Fruit fly (Drosophila melanogaster): ENCODE results near the gene CG6441.

The CG6441 gene

dm6 chr2L:7520575-7520974 is 46.1 kb downstream of the CG6441 start (continued):
- TF ChIP-seq fd59A (GFP tag; optimal IDR thresholded peaks at IDR 0.05) (no peak), CG8632 (GFP tag; optimal IDR thresholded peaks at IDR 0.05) (no peak), CG32006 (GFP tag; optimal IDR thresholded peaks at IDR 0.05) (peak; percentile 21), Eip93F (GFP tag; optimal IDR thresholded peaks at IDR 0.05) (no peak), lz (GFP tag; optimal IDR thresholded peaks at IDR 0.05) (no peak), CG6276 (GFP tag; optimal IDR thresholded peaks at IDR 0.05) (peak; percentile 11), Eip78C (GFP tag) (no peak), Eip75B (GFP tag; optimal IDR thresholded peaks at IDR 0.05) (no peak), CG3032 (tag; optimal IDR thresholded peaks at IDR 0.05) (no peak), Sox15 (GFP tag; optimal IDR thresholded peaks at IDR 0.05) (no peak), fd85E (GFP tag; optimal IDR thresholded peaks at IDR 0.05) (no peak), salr (GFP tag; optimal IDR thresholded peaks at IDR 0.05) (no peak), Ets21C (GFP tag; optimal IDR thresholded peaks at IDR 0.05) (no peak), achi (GFP tag; optimal IDR thresholded peaks at IDR 0.05) (no peak), Sox14 (GFP tag; optimal IDR thresholded peaks at IDR 0.05) (no peak), CG15336 (GFP tag; IDR thresholded peaks at IDR 0.05) (0 out of 2 replicates have a peak, but pooled peaks have one; percentile 50), CG11762 (GFP tag; optimal IDR thresholded peaks at IDR 0.05; ENCODE audit: insufficient read depth) (no peak), esn (GFP tag; optimal IDR thresholded peaks at IDR 0.05) (no peak), cyc (GFP tag; optimal IDR thresholded peaks at IDR 0.05) (no peak), CG4318 (GFP tag; optimal IDR thresholded peaks at IDR 0.05) (no peak), acj6 (GFP tag; optimal IDR thresholded peaks at IDR 0.05) (no peak)

- TF ChIP-seq Hr39 (GFP tag; optimal IDR thresholded peaks at IDR 0.05), result no peak
- TF ChIP-seq fkh (GFP tag; optimal IDR thresholded peaks at IDR 0.05), result peak; percentile 51
- TF ChIP-seq vri (GFP tag; optimal IDR thresholded peaks at IDR 0.05), result peak; percentile 24
Observed at dm6 chr2L:7521627-7522026, 47.1 kb downstream of the CG6441 start.

- TF ChIP-seq Eip75B (GFP tag; optimal IDR thresholded peaks at IDR 0.05), result no peak
- no peak for TF ChIP-seq fd85E (GFP tag; optimal IDR thresholded peaks at IDR 0.05)
- TF ChIP-seq Met (GFP tag; optimal IDR thresholded peaks at IDR 0.05), result no peak
- TF ChIP-seq Ets96B (tag; optimal IDR thresholded peaks at IDR 0.05), result no peak
- no peak for TF ChIP-seq CG8632 (GFP tag; optimal IDR thresholded peaks at IDR 0.05)
- TF ChIP-seq ss (GFP tag; optimal IDR thresholded peaks at IDR 0.05), result no peak
- TF ChIP-seq CG16779 (tag; optimal IDR thresholded peaks at IDR 0.05), result no peak
- TF ChIP-seq CG10669 (GFP tag; optimal IDR thresholded peaks at IDR 0.05), result no peak
- peak; percentile 62 for TF ChIP-seq CG8119 (GFP tag; IDR thresholded peaks at IDR 0.05)
- TF ChIP-seq fd59A (GFP tag; optimal IDR thresholded peaks at IDR 0.05), result peak; percentile 5
- TF ChIP-seq Gug (GFP tag; IDR thresholded peaks at IDR 0.05), result no peak
- TF ChIP-seq CG4318 (GFP tag; optimal IDR thresholded peaks at IDR 0.05), result peak; percentile 43
- no peak for TF ChIP-seq dsx (GFP tag; optimal IDR thresholded peaks at IDR 0.05; ENCODE audit: poor library complexity, severe bottlenecking)
- TF ChIP-seq CG1621 (tag; optimal IDR thresholded peaks at IDR 0.05), result no peak
- peak in 1 of 2 experiments; percentile 48 for TF ChIP-seq salr (GFP tag; optimal IDR thresholded peaks at IDR 0.05)
- TF ChIP-seq CG6163 (GFP tag; IDR thresholded peaks at IDR 0.05), result peak; percentile 54; the same call in 1 of the 3 replicates
- no peak for TF ChIP-seq spab (GFP tag; optimal IDR thresholded peaks at IDR 0.05)
- TF ChIP-seq CG9139 (GFP tag; optimal IDR thresholded peaks at IDR 0.05), result no peak
- TF ChIP-seq Ets21C (GFP tag; optimal IDR thresholded peaks at IDR 0.05), result no peak
- TF ChIP-seq dac (GFP tag; optimal IDR thresholded peaks at IDR 0.05), result peak; percentile 19
- 0 out of 2 replicates have a peak, but pooled peaks have one; percentile 22 for TF ChIP-seq CG11294 (GFP tag; IDR thresholded peaks at IDR 0.05)
- no peak for TF ChIP-seq achi (GFP tag; optimal IDR thresholded peaks at IDR 0.05)
- peak; percentile 62; the same call in 2 of the 3 replicates for TF ChIP-seq eg (GFP tag; IDR thresholded peaks at IDR 0.05)
- no peak for TF ChIP-seq CG11762 (GFP tag; optimal IDR thresholded peaks at IDR 0.05; ENCODE audit: insufficient read depth)
- TF ChIP-seq CG6808 (GFP tag; optimal IDR thresholded peaks at IDR 0.05), result peak; percentile 3
- TF ChIP-seq Sox14 (GFP tag; optimal IDR thresholded peaks at IDR 0.05), result peak; percentile 1
- TF ChIP-seq Hr39 (GFP tag; optimal IDR thresholded peaks at IDR 0.05), result no peak
- no peak for TF ChIP-seq net (GFP tag; optimal IDR thresholded peaks at IDR 0.05)
- no peak for TF ChIP-seq CG8319 (GFP tag; optimal IDR thresholded peaks at IDR 0.05)
- TF ChIP-seq fkh (GFP tag; optimal IDR thresholded peaks at IDR 0.05), result no peak
- TF ChIP-seq CG3919 (GFP tag; optimal IDR thresholded peaks at IDR 0.05), result peak; percentile 43
- no peak for TF ChIP-seq Lpt (GFP tag; optimal IDR thresholded peaks at IDR 0.05)
- no peak for TF ChIP-seq CG6854 (GFP tag; optimal IDR thresholded peaks at IDR 0.05)
- no peak for TF ChIP-seq Sox15 (GFP tag; optimal IDR thresholded peaks at IDR 0.05)
- TF ChIP-seq Eip93F (GFP tag; optimal IDR thresholded peaks at IDR 0.05), result no peak
- no peak for TF ChIP-seq esn (GFP tag; optimal IDR thresholded peaks at IDR 0.05)
- peak; percentile 13 for TF ChIP-seq pdm3 (GFP tag; optimal IDR thresholded peaks at IDR 0.05)
Observed at dm6 chr2L:7522737-7523136, 48.2 kb downstream of the CG6441 start.
